Worm (Caenorhabditis elegans) whole organism, early embryonic: Measurements from ENCODE around the gene srh-122.
"Not testable (repeated sequence)": the region's sequence is repeated elsewhere in the genome, so short reads cannot be mapped to it uniquely, and the experiment has no call there.

ENCODE experiments used
- B0310.2 ChIP-seq: sonication (generic microtip); optimal IDR thresholded peaks from 2 replicates; lab custom pipeline; 2016; ENCODE audit warnings: mild to moderate bottlenecking, missing genetic modification characterization, missing compliant biosample characterization
- F13C5.2 ChIP-seq: sonication (generic microtip); optimal IDR thresholded peaks from 2 replicates; lab custom pipeline; 2017; ENCODE audit warnings: mild to moderate bottlenecking, missing genetic modification characterization, inconsistent platforms, missing compliant biosample characterization
- aly-1 ChIP-seq: sonication (generic microtip); optimal IDR thresholded peaks from 2 replicates; lab custom pipeline; 2016; ENCODE audit warnings: missing genetic modification characterization, missing compliant biosample characterization
- ama-1 ChIP-seq: fragments of 150-350 bp; optimal IDR thresholded peaks from 2 replicates; lab custom pipeline; 2014
- ceh-13 ChIP-seq: fragments of 200-800 bp; sonication (Bioruptor generic); optimal IDR thresholded peaks from 2 replicates; lab custom pipeline; 2018; ENCODE audit warnings: mild to moderate bottlenecking, missing genetic modification characterization, missing compliant biosample characterization
- ceh-36 ChIP-seq: sonication (generic microtip); optimal IDR thresholded peaks from 2 replicates; lab custom pipeline; 2016; ENCODE audit warnings: missing genetic modification characterization, inconsistent platforms, missing compliant biosample characterization
- ets-7 ChIP-seq: sonication (generic microtip); optimal IDR thresholded peaks from 2 replicates; lab custom pipeline; 2016; ENCODE audit warnings: missing genotype, missing genetic modification characterization, missing compliant biosample characterization
- flt-1 ChIP-seq: fragments of 200-800 bp; sonication (Bioruptor generic); IDR thresholded peaks from 2 replicates; pipeline ENCODE4 v1.3.6; 2022; ENCODE audit warnings: missing genetic modification characterization, missing compliant biosample characterization
- hmbx-1 ChIP-seq: sonication (generic microtip); optimal IDR thresholded peaks from 2 replicates; lab custom pipeline; 2016; ENCODE audit warnings: mild to moderate bottlenecking, missing genetic modification characterization, missing compliant biosample characterization
- hmg-4 ChIP-seq: fragments of 200-800 bp; sonication (Bioruptor generic); optimal IDR thresholded peaks from 2 replicates; lab custom pipeline; 2018; ENCODE audit warnings: mild to moderate bottlenecking, missing genetic modification characterization, missing compliant biosample characterization
- hnd-1 ChIP-seq: sonication (generic microtip); optimal IDR thresholded peaks from 2 replicates; lab custom pipeline; 2016; ENCODE audit warnings: missing genetic modification characterization, missing compliant biosample characterization
- pes-1 ChIP-seq: fragments of 200-800 bp; sonication (Bioruptor generic); IDR thresholded peaks from 2 replicates; pipeline ENCODE4 v1.3.6; 2022; ENCODE audit warnings: missing genetic modification reagents, missing genetic modification characterization, missing compliant biosample characterization
- scrt-1 ChIP-seq: fragments of 200-800 bp; sonication (Bioruptor generic); IDR thresholded peaks from 2 replicates; pipeline ENCODE4 v1.3.6; 2022; ENCODE audit warnings: missing genetic modification characterization, missing compliant biosample characterization
- sea-1 ChIP-seq: fragments of 200-800 bp; sonication (Bioruptor generic); conservative IDR thresholded peaks from 2 replicates; pipeline ENCODE4 v1.3.6; 2022; ENCODE audit warnings: missing genetic modification characterization, missing compliant biosample characterization
- tbx-11 ChIP-seq: fragments of 200-800 bp; sonication (Bioruptor generic); IDR thresholded peaks from 2 replicates; pipeline ENCODE4 v1.3.6; 2022; ENCODE audit warnings: missing genetic modification characterization, missing compliant biosample characterization
- tbx-37 ChIP-seq: fragments of 200-800 bp; sonication (Bioruptor generic); conservative IDR thresholded peaks from 2 replicates; pipeline ENCODE4 v1.3.6; 2022; ENCODE audit warnings: missing genetic modification reagents, missing genetic modification characterization, missing compliant biosample characterization
- tra-4 ChIP-seq: sonication (generic microtip); optimal IDR thresholded peaks from 2 replicates; lab custom pipeline; 2017; ENCODE audit warnings: missing genetic modification characterization, missing compliant biosample characterization

The srh-122 gene

ce11 chrV:15367770-15368169, 10.0 kb downstream of the srh-122 start:
- TF ChIP-seq ceh-13 = no peak
- no peak for TF ChIP-seq tra-4 (tag; lab: Kevin White, UChicago)
- TF ChIP-seq tbx-37 (GFP tag; lab: Robert Waterston, UW) = no peak
- no peak for TF ChIP-seq scrt-1 (GFP tag; lab: Robert Waterston, UW)
- no peak for TF ChIP-seq hmbx-1 (tag; lab: Kevin White, UChicago)
- TF ChIP-seq ama-1 (lab: Kevin White, UChicago) = no peak
- TF ChIP-seq ceh-36 (tag; lab: Kevin White, UChicago) = no peak
- TF ChIP-seq flt-1 = no peak
- no peak for TF ChIP-seq F13C5.2 (tag; lab: Kevin White, UChicago)
- no peak for TF ChIP-seq tbx-11 (GFP tag; lab: Robert Waterston, UW)
- no peak for TF ChIP-seq hnd-1 (tag; lab: Kevin White, UChicago)
- TF ChIP-seq pes-1 (GFP tag; lab: Robert Waterston, UW) = no peak
- TF ChIP-seq sea-1 (GFP tag; lab: Robert Waterston, UW) = no peak
- no peak for TF ChIP-seq ets-7 (tag; lab: Kevin White, UChicago)

DNA sequence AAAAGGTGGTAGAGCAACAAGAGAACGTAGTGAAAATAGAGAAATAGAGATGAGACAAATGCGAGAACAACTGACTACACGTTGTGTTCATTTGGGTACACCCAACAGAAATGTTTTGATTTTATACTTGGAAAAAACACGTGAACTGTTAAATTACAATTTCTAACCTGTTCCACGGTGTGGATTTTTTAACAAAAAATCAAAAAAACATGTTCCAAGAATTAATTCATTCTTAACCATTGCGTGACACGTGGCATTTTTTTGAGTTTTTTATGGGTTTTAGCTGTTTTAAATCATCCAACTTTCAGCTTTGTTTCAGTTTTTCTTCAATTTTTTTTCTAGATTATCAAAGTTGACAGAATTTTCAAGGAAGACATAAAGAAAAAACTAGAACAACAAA, 16.4 kb downstream of the srh-122 start, which contains the start of gene ech-1.1:
Gene ech-1.1 (minus strand): TSS at position 101 of the 400 bp plus-strand sequence.
- not testable (repeated sequence) for TF ChIP-seq flt-1; ceh-13; hnd-1 (tag; lab: Kevin White, UChicago)

DNA sequence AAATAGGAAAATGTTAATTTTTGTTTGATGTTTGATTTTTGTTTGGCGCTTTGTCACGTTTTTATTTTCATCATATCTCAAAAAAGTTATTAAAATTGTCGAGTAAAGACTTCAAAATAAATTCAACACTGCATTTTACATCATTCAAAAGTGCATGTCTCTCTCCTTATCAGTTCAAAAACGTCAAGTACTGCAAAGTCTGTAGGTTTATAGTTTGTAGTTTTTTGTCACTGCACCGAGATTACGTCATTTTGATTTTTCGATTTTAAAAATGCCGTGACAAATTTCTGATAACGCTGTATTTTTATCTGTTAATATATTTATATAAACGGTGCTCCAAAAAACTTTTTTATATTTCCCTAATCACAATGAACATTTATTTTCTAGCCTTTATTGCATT, 23.2 kb downstream of the srh-122 start, which contains the start of gene C29F3.7:
Gene C29F3.7 (plus strand): TSS at position 254 of the 400 bp plus-strand sequence.
- no peak for TF ChIP-seq B0310.2 (tag; lab: Kevin White, UChicago)
- no peak for TF ChIP-seq ceh-36 (tag; lab: Kevin White, UChicago)
- no peak for TF ChIP-seq pes-1 (GFP tag; lab: Robert Waterston, UW)
- TF ChIP-seq ets-7 (tag; lab: Kevin White, UChicago) = no peak
- TF ChIP-seq hnd-1 (tag; lab: Kevin White, UChicago) = no peak
- TF ChIP-seq tbx-37 (GFP tag; lab: Robert Waterston, UW) = no peak
- TF ChIP-seq hmbx-1 (tag; lab: Kevin White, UChicago) = no peak
- TF ChIP-seq hmg-4 (GFP tag; lab: Kevin White, UChicago) = no peak
- no peak for TF ChIP-seq ceh-13
- TF ChIP-seq sea-1 (GFP tag; lab: Robert Waterston, UW) = no peak
- TF ChIP-seq aly-1 (tag; lab: Kevin White, UChicago) = no peak
- TF ChIP-seq F13C5.2 (tag; lab: Kevin White, UChicago) = no peak
- TF ChIP-seq scrt-1 (GFP tag; lab: Robert Waterston, UW) = no peak
- no peak for TF ChIP-seq tra-4 (tag; lab: Kevin White, UChicago)
- no peak for TF ChIP-seq flt-1
- TF ChIP-seq tbx-11 (GFP tag; lab: Robert Waterston, UW) = no peak
- TF ChIP-seq ama-1 (lab: Kevin White, UChicago) = no peak

DNA sequence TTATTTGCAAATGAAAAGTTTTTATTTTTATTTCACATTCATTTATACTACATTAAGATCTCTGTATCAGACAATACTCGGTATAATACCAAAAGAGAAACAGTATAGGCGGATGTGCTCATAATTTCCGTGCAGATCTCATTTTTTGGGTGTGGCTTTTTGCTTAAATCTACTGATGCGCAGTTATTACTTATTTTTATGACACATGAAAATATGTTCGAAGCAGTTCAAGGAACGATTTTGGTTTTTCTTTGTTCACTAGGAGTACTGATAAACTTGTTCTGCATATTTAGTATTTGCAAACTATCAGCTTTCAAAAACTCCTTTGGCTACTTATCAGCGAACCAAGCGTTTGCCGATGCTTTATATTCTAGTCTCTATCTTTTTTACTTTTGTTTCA, 25.4 kb downstream of the srh-122 start, which contains the start of gene srx-58:
Gene srx-58 (plus strand): TSS at position 301 of the 400 bp plus-strand sequence.
- TF ChIP-seq pes-1 (GFP tag; lab: Robert Waterston, UW) = no peak
- TF ChIP-seq sea-1 (GFP tag; lab: Robert Waterston, UW) = no peak
- TF ChIP-seq tra-4 (tag; lab: Kevin White, UChicago) = no peak
- no peak for TF ChIP-seq aly-1 (tag; lab: Kevin White, UChicago)
- no peak for TF ChIP-seq F13C5.2 (tag; lab: Kevin White, UChicago)
- no peak for TF ChIP-seq tbx-37 (GFP tag; lab: Robert Waterston, UW)
- TF ChIP-seq B0310.2 (tag; lab: Kevin White, UChicago) = no peak
- no peak for TF ChIP-seq ama-1 (lab: Kevin White, UChicago)
- TF ChIP-seq hnd-1 (tag; lab: Kevin White, UChicago) = no peak
- TF ChIP-seq hmg-4 (GFP tag; lab: Kevin White, UChicago) = no peak
- TF ChIP-seq ceh-13 = no peak
- TF ChIP-seq hmbx-1 (tag; lab: Kevin White, UChicago) = no peak
- TF ChIP-seq ceh-36 (tag; lab: Kevin White, UChicago) = no peak
- no peak for TF ChIP-seq flt-1

- TF ChIP-seq tra-4 (tag; lab: Kevin White, UChicago) (no peak), scrt-1 (GFP tag; lab: Robert Waterston, UW) (no peak), F13C5.2 (tag; lab: Kevin White, UChicago) (no peak), tbx-37 (GFP tag; lab: Robert Waterston, UW) (no peak), hmg-4 (GFP tag; lab: Kevin White, UChicago) (no peak), B0310.2 (tag; lab: Kevin White, UChicago) (no peak), sea-1 (GFP tag; lab: Robert Waterston, UW) (no peak), pes-1 (GFP tag; lab: Robert Waterston, UW) (no peak)
Observed at ce11 chrV:15350615-15351014, 27.2 kb downstream of the srh-122 start, which contains the start of gene clec-231. Gene clec-231 (minus strand): TSS chrV:15350715.

ce11 chrV:15349044-15349443, 28.8 kb downstream of the srh-122 start, which contains the start of gene clec-230:
Gene clec-230 (minus strand): TSS chrV:15349144.
- no peak for TF ChIP-seq tbx-37 (GFP tag; lab: Robert Waterston, UW)
- no peak for TF ChIP-seq scrt-1 (GFP tag; lab: Robert Waterston, UW)

ce11 chrV:15347292-15347691, 30.5 kb downstream of the srh-122 start, which contains the start of gene C29F3.3:
Gene C29F3.3 (minus strand): TSS chrV:15347392.
- TF ChIP-seq ets-7 (tag; lab: Kevin White, UChicago) (no peak), tbx-37 (GFP tag; lab: Robert Waterston, UW) (no peak), aly-1 (tag; lab: Kevin White, UChicago) (no peak), hmg-4 (GFP tag; lab: Kevin White, UChicago) (no peak), F13C5.2 (tag; lab: Kevin White, UChicago) (no peak), flt-1 (no peak)
